Worm (Caenorhabditis elegans) whole organism, late embryonic: Measurements from ENCODE around the gene C46G7.2.

Experiments
- C08G9.2 ChIP-seq: sonication (generic microtip); optimal IDR thresholded peaks from 2 replicates; lab custom pipeline; 2016; ENCODE audit warnings: mild to moderate bottlenecking, missing genetic modification characterization, moderate library complexity, missing compliant biosample characterization
- C38D4.7 ChIP-seq: fragments of 200-800 bp; sonication (Bioruptor generic); optimal IDR thresholded peaks from 2 replicates; lab custom pipeline; 2018; ENCODE audit warnings: mild to moderate bottlenecking, missing genetic modification characterization, moderate library complexity, missing compliant biosample characterization
- F13H6.1 ChIP-seq: sonication (generic microtip); optimal IDR thresholded peaks from 2 replicates; lab custom pipeline; 2016; ENCODE audit warnings: missing genetic modification characterization, missing compliant biosample characterization
- K02D7.2 ChIP-seq: sonication (generic microtip); optimal IDR thresholded peaks from 2 replicates; lab custom pipeline; 2017; ENCODE audit warnings: mild to moderate bottlenecking, missing genetic modification characterization, missing compliant biosample characterization
- K09A11.1 ChIP-seq: sonication (generic microtip); optimal IDR thresholded peaks from 2 replicates; lab custom pipeline; 2017; ENCODE audit warnings: antibody characterized with exemption, mild to moderate bottlenecking, missing genetic modification characterization, missing compliant biosample characterization; ENCODE audit not compliant: insufficient read depth
- ahr-1 ChIP-seq: sonication (generic microtip); optimal IDR thresholded peaks from 2 replicates; lab custom pipeline; 2016; ENCODE audit warnings: missing genetic modification characterization, missing compliant biosample characterization
- ama-1 ChIP-seq: fragments of 150-350 bp; optimal IDR thresholded peaks from 2 replicates; lab custom pipeline; 2014
- ceh-2 ChIP-seq: sonication (generic microtip); optimal IDR thresholded peaks from 2 replicates; lab custom pipeline; 2016; ENCODE audit warnings: missing genotype, missing genetic modification characterization, missing compliant biosample characterization
- ceh-30 ChIP-seq: fragments of 150-350 bp; optimal IDR thresholded peaks from 2 replicates; lab custom pipeline; 2014; ENCODE audit warnings: missing biosample characterization, missing genetic modification characterization
- ceh-34 ChIP-seq: sonication (generic microtip); optimal IDR thresholded peaks from 2 replicates; lab custom pipeline; 2016; ENCODE audit warnings: mild to moderate bottlenecking, missing genetic modification characterization, missing compliant biosample characterization
- ceh-45 ChIP-seq: fragments of 200-800 bp; sonication (Bioruptor generic); IDR thresholded peaks from 2 replicates; pipeline ENCODE4 v1.3.6; 2022; ENCODE audit warnings: missing genetic modification reagents, missing genetic modification characterization, missing compliant biosample characterization
- ceh-48 ChIP-seq: sonication (generic microtip); optimal IDR thresholded peaks from 2 replicates; lab custom pipeline; 2016; ENCODE audit warnings: missing genetic modification characterization, inconsistent platforms, missing compliant biosample characterization
- dve-1 ChIP-seq: sonication (generic microtip); optimal IDR thresholded peaks from 2 replicates; lab custom pipeline; 2017; ENCODE audit warnings: antibody characterized with exemption, mild to moderate bottlenecking, missing genetic modification characterization, missing compliant biosample characterization
- eyg-1 ChIP-seq: sonication (generic microtip); optimal IDR thresholded peaks from 2 replicates; lab custom pipeline; 2016; ENCODE audit warnings: missing genotype, missing genetic modification characterization, missing compliant biosample characterization
- fax-1 ChIP-seq: sonication (generic microtip); optimal IDR thresholded peaks from 2 replicates; lab custom pipeline; 2016; ENCODE audit warnings: missing genotype, missing genetic modification characterization, missing compliant biosample characterization
- fkh-10 ChIP-seq: fragments of 150-350 bp; optimal IDR thresholded peaks from 2 replicates; lab custom pipeline; 2014; ENCODE audit warnings: missing biosample characterization, missing genetic modification reagents, missing genetic modification characterization
- fkh-6 ChIP-seq: sonication (generic microtip); optimal IDR thresholded peaks from 2 replicates; lab custom pipeline; 2016; ENCODE audit warnings: missing genetic modification characterization, missing compliant biosample characterization
- gmeb-2 ChIP-seq: sonication (generic microtip); optimal IDR thresholded peaks from 2 replicates; lab custom pipeline; 2016; ENCODE audit warnings: missing genetic modification characterization, inconsistent platforms, missing compliant biosample characterization
- hlh-13 ChIP-seq: fragments of 200-800 bp; sonication (Bioruptor generic); optimal IDR thresholded peaks from 2 replicates; lab custom pipeline; 2018; ENCODE audit warnings: mild to moderate bottlenecking, missing genetic modification characterization, missing compliant biosample characterization
- hlh-15 ChIP-seq: sonication (generic microtip); optimal IDR thresholded peaks from 2 replicates; lab custom pipeline; 2016; ENCODE audit warnings: missing genetic modification characterization, missing compliant biosample characterization
- hlh-30 ChIP-seq: sonication (generic microtip); optimal IDR thresholded peaks from 2 replicates; lab custom pipeline; 2017; ENCODE audit warnings: antibody characterized with exemption, missing genetic modification characterization, missing compliant biosample characterization; ENCODE audit not compliant: insufficient read depth
- hlh-8 ChIP-seq: sonication (generic microtip); optimal IDR thresholded peaks from 2 replicates; lab custom pipeline; 2016; ENCODE audit warnings: missing genotype, missing genetic modification characterization, missing compliant biosample characterization
- lin-11 ChIP-seq: fragments of 200-800 bp; sonication (Bioruptor generic); optimal IDR thresholded peaks from 2 replicates; lab custom pipeline; 2018; ENCODE audit warnings: mild to moderate bottlenecking, missing genetic modification characterization, missing compliant biosample characterization
- madf-2 ChIP-seq: sonication (generic microtip); optimal IDR thresholded peaks from 2 replicates; lab custom pipeline; 2017; ENCODE audit warnings: missing genetic modification characterization, missing compliant biosample characterization
- mec-3 ChIP-seq: sonication (generic microtip); optimal IDR thresholded peaks from 2 replicates; lab custom pipeline; 2016; ENCODE audit warnings: borderline replicate concordance, missing genetic modification characterization, missing compliant biosample characterization
- nhr-11 ChIP-seq: fragments of 150-350 bp; optimal IDR thresholded peaks from 2 replicates; lab custom pipeline; 2014; ENCODE audit warnings: missing biosample characterization, missing genetic modification characterization
- nhr-232 ChIP-seq: sonication (generic microtip); optimal IDR thresholded peaks from 2 replicates; lab custom pipeline; 2016; ENCODE audit warnings: missing genetic modification characterization, missing compliant biosample characterization
- npax-4 ChIP-seq: sonication (generic microtip); optimal IDR thresholded peaks from 2 replicates; lab custom pipeline; 2016; ENCODE audit warnings: missing genetic modification characterization, missing compliant biosample characterization
- pat-9 ChIP-seq: fragments of 200-800 bp; sonication (Bioruptor generic); optimal IDR thresholded peaks from 2 replicates; lab custom pipeline; 2018; ENCODE audit warnings: mild to moderate bottlenecking, missing genetic modification characterization, moderate library complexity, missing compliant biosample characterization
- pha-4 ChIP-seq: fragments of 150-350 bp; optimal IDR thresholded peaks from 2 replicates; lab custom pipeline; 2018; ENCODE audit warnings: missing biosample characterization, missing genetic modification reagents, missing genetic modification characterization
- pqm-1 ChIP-seq: sonication (generic microtip); optimal IDR thresholded peaks from 2 replicates; lab custom pipeline; 2016; ENCODE audit warnings: missing genetic modification characterization, missing compliant biosample characterization
- pros-1 ChIP-seq: fragments of 150-350 bp; optimal IDR thresholded peaks from 2 replicates; lab custom pipeline; 2014; ENCODE audit warnings: missing biosample characterization, missing genetic modification reagents, missing genetic modification characterization
- ref-2 ChIP-seq: sonication (generic microtip); optimal IDR thresholded peaks from 2 replicates; lab custom pipeline; 2016; ENCODE audit warnings: missing genetic modification characterization, missing compliant biosample characterization
- sdc-2 ChIP-seq: sonication (generic microtip); optimal IDR thresholded peaks from 2 replicates; lab custom pipeline; 2016; ENCODE audit warnings: missing genotype, missing genetic modification characterization, missing compliant biosample characterization
- sox-4 ChIP-seq: sonication (generic microtip); optimal IDR thresholded peaks from 2 replicates; lab custom pipeline; 2017; ENCODE audit warnings: mild to moderate bottlenecking, missing genetic modification characterization, inconsistent platforms, missing compliant biosample characterization
- syd-9 ChIP-seq: sonication (generic microtip); optimal IDR thresholded peaks from 2 replicates; lab custom pipeline; 2016; ENCODE audit warnings: mild to moderate bottlenecking, missing genetic modification characterization, moderate library complexity, missing compliant biosample characterization
- unc-3 ChIP-seq, 2 experiments: fragments of 200-800 bp in 1 of 2; sonication (Bioruptor generic) in 1 of 2; sonication (generic microtip) in 1 of 2; conservative IDR thresholded peaks in 1 of 2; optimal IDR thresholded peaks in 1 of 2; 2 replicates each; pipeline versions ENCODE4 v1.3.6 to Lab custom; 2016 to 2022; ENCODE audit warnings: missing compliant biosample characterization in 2 of 2, missing genetic modification characterization in 2 of 2, missing genetic modification reagents in 1 of 2
- unc-42 ChIP-seq: sonication (generic microtip); optimal IDR thresholded peaks from 2 replicates; lab custom pipeline; 2016; ENCODE audit warnings: missing genotype, missing genetic modification characterization, missing compliant biosample characterization
- zip-5 ChIP-seq: sonication (generic microtip); optimal IDR thresholded peaks from 2 replicates; lab custom pipeline; 2016; ENCODE audit warnings: missing genetic modification characterization, missing compliant biosample characterization
- ztf-16 ChIP-seq: sonication (generic microtip); optimal IDR thresholded peaks from 2 replicates; lab custom pipeline; 2017; ENCODE audit warnings: missing genetic modification characterization, missing compliant biosample characterization

C46G7.2 gene

DNA sequence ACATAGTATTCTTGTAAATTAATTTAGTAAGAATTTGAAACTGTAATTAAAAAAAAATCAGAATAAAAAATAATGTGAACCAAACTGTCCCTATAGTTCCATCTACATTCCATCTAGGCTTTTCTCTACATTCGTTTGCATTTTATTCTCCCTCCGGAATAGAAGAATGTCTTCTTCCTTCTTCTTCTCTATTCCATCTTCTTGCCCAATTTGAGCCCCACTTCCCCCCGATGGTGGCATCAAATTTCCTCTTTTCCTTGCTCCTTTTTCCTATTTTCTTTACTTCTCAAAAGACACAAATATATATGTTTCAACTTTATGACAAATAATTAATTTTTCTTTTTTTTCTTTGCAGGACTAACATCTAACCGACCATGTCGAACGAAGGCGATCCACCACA is 39.8 kb upstream of the C46G7.2 start, which contains the start of gene unc-44:
TSS of gene unc-44 (plus strand) at position 356 of the 400 bp plus-strand sequence.
- TF ChIP-seq unc-42 (tag; lab: Kevin White, UChicago) (peak; percentile 31), ceh-34 (tag; lab: Kevin White, UChicago) (peak; percentile 60), fax-1 (tag; lab: Kevin White, UChicago) (no peak)
- TF ChIP-seq, all 69 proteins: peak for 2

DNA sequence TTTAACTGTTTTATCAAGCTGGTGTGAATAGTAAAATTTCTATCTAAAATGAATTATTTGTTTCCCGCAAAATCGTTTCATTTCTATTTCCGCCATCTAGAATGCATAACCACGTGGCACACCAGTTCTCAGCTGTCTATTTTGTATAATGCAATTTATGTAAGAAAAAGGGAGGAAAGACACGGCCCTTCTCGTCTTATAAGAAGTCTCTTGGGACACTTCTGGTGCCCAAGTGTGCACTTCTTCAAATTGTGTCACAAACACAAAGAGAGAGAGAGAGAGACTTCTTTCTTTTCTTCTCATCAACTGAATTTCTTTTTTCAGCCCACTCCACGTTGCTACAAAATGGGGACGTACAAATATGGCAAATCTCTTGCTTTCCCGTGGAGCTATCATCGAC is 37.7 kb upstream of the C46G7.2 start:
- TF ChIP-seq ceh-2 (tag; lab: Kevin White, UChicago) = no peak
- TF ChIP-seq unc-42 (tag; lab: Kevin White, UChicago) = peak; percentile 82
- TF ChIP-seq ceh-45 (GFP tag; lab: Robert Waterston, UW) = no peak
- TF ChIP-seq eyg-1 (tag; lab: Kevin White, UChicago) = no peak
- TF ChIP-seq ref-2 (tag; lab: Kevin White, UChicago) = no peak
- no peak for TF ChIP-seq madf-2 (tag; lab: Kevin White, UChicago)
- TF ChIP-seq C08G9.2 (tag; lab: Kevin White, UChicago) = no peak
- no peak for TF ChIP-seq fkh-10 (GFP tag; lab: Kevin White, UChicago)
- TF ChIP-seq unc-3 (GFP tag; conservative IDR thresholded peaks at IDR 0.05; lab: Robert Waterston, UW) = peak; percentile 35; the same call in 1 of the 2 replicates
- peak; percentile 77 for TF ChIP-seq unc-3 (tag; optimal IDR thresholded peaks at IDR 0.05; lab: Kevin White, UChicago)
- TF ChIP-seq hlh-8 = no peak
- TF ChIP-seq hlh-13 (GFP tag; lab: Kevin White, UChicago) = no peak
- TF ChIP-seq npax-4 (tag; lab: Kevin White, UChicago) = no peak
- peak; percentile 37 for TF ChIP-seq ama-1 (lab: Kevin White, UChicago)
- no peak for TF ChIP-seq mec-3 (tag; lab: Kevin White, UChicago)
- no peak for TF ChIP-seq syd-9 (tag; lab: Kevin White, UChicago)
- TF ChIP-seq fkh-6 (tag; lab: Kevin White, UChicago) = no peak
- no peak for TF ChIP-seq ceh-48
- no peak for TF ChIP-seq pat-9 (tag; lab: Kevin White, UChicago)
- TF ChIP-seq hlh-15 (tag; lab: Kevin White, UChicago) = no peak
- no peak for TF ChIP-seq nhr-11 (tag; lab: Kevin White, UChicago)
- no peak for TF ChIP-seq lin-11
- no peak for TF ChIP-seq zip-5 (tag; lab: Kevin White, UChicago)

DNA sequence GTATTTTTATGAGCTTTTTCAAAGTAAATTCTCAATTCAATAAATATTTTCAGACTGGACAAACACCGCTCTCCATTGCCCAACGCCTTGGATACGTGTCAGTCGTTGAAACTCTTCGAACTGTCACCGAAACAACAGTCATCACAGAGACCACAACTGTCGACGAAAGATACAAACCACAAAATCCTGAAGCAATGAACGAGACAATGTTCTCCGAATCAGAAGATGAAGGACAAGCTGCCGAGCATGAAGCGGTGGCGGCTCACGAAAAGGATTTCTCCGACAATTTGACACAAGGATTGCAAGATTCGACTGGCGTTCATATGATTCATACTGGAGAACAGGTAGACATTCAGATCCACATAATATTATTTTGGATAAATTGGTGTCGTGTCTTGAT is 35.2 kb upstream of the C46G7.2 start:
- TF ChIP-seq ceh-30 (tag; lab: Kevin White, UChicago) (no peak), C38D4.7 (GFP tag; lab: Kevin White, UChicago) (no peak), K09A11.1 (tag; lab: Kevin White, UChicago) (no peak), sdc-2 (no peak), sox-4 (tag; lab: Kevin White, UChicago) (no peak), dve-1 (tag; lab: Kevin White, UChicago) (no peak), pqm-1 (tag; lab: Kevin White, UChicago) (no peak), ahr-1 (no peak), hlh-30 (tag; lab: Kevin White, UChicago) (no peak), ztf-16 (no peak)

DNA sequence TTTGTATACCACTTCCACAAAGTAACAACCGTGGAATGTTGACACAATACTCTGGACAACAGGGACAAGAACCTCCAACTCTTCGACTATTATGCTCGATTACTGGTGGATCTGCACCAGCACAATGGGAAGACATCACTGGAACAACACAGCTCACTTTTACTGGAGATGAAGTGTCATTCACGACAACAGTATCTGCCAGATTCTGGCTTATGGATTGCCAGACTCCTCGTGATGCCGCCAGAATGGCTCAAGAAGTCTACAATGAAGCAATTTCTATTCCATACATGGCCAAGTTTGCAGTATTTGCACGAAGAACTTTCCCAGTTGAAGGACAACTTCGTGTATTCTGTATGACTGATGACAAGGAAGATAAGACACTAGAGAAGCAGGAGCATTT is 31.8 kb upstream of the C46G7.2 start:
- no peak for TF ChIP-seq pha-4 (tag; lab: Kevin White, UChicago)
- TF ChIP-seq K02D7.2 (tag; lab: Kevin White, UChicago) = no peak
- no peak for TF ChIP-seq F13H6.1 (tag; lab: Kevin White, UChicago)
- TF ChIP-seq ceh-34 (tag; lab: Kevin White, UChicago) = no peak
- TF ChIP-seq nhr-232 = no peak
- no peak for TF ChIP-seq hlh-15 (tag; lab: Kevin White, UChicago)
- TF ChIP-seq ztf-16 = no peak
- TF ChIP-seq gmeb-2 (tag; lab: Kevin White, UChicago) = no peak
- no peak for TF ChIP-seq pros-1 (tag; lab: Kevin White, UChicago)
- no peak for TF ChIP-seq lin-11
